Fruit fly (Drosophila melanogaster) whole organism, embryonic: ENCODE measurements around the gene Plzf.

Experiments
- ATbp ChIP-seq: fragments of 200-800 bp; sonication (Bioruptor generic); optimal IDR thresholded peaks from 2 replicates; lab custom pipeline; 2017; ENCODE audit warnings: missing biosample characterization, mild to moderate bottlenecking, missing genetic modification characterization, missing genetic modification reagents
- Bgb ChIP-seq: fragments of 200-800 bp; sonication (Bioruptor generic); IDR thresholded peaks from 2 replicates; pipeline ENCODE4 v1.3.6; 2022; ENCODE audit warnings: missing biosample characterization, missing genetic modification characterization; ENCODE audit not compliant: partially characterized antibody
- Blimp-1 ChIP-seq: fragments of 200-800 bp; sonication (Bioruptor generic); optimal IDR thresholded peaks from 3 replicates; lab custom pipeline; 2018; ENCODE audit warnings: missing biosample characterization, missing genetic modification characterization, mild to moderate bottlenecking, moderate library complexity, missing genetic modification reagents
- BtbVII ChIP-seq: fragments of 200-800 bp; sonication (Bioruptor generic); optimal IDR thresholded peaks from 3 replicates; lab custom pipeline; 2017; ENCODE audit warnings: missing biosample characterization, mild to moderate bottlenecking, missing genetic modification characterization
- C15 ChIP-seq: fragments of 200-800 bp; sonication (Bioruptor generic); IDR thresholded peaks from 3 replicates; pipeline ENCODE4 v1.3.6; 2022; ENCODE audit warnings: missing biosample characterization, missing genetic modification characterization
- CG10543 ChIP-seq: fragments of 200-800 bp; sonication (Bioruptor generic); optimal IDR thresholded peaks from 3 replicates; lab custom pipeline; 2017; ENCODE audit warnings: missing biosample characterization, mild to moderate bottlenecking, missing genetic modification characterization, moderate library complexity
- CG11560 ChIP-seq: fragments of 200-800 bp; sonication (Bioruptor generic); IDR thresholded peaks from 3 replicates; pipeline ENCODE4 v1.3.6; 2022; ENCODE audit warnings: missing biosample characterization, missing genetic modification characterization
- CG12236 ChIP-seq: fragments of 200-800 bp; sonication (Bioruptor generic); optimal IDR thresholded peaks from 2 replicates; lab custom pipeline; 2016; ENCODE audit warnings: missing biosample characterization, missing genetic modification characterization
- CG12391 ChIP-seq: fragments of 200-800 bp; sonication (Bioruptor generic); optimal IDR thresholded peaks from 3 replicates; lab custom pipeline; 2018; ENCODE audit warnings: missing biosample characterization, mild to moderate bottlenecking, missing genetic modification characterization, moderate library complexity
- CG13296 ChIP-seq: fragments of 200-800 bp; sonication (Bioruptor generic); optimal IDR thresholded peaks from 3 replicates; lab custom pipeline; 2018; ENCODE audit warnings: missing biosample characterization, mild to moderate bottlenecking, missing genetic modification characterization
- CG13624 ChIP-seq: fragments of 200-800 bp; sonication (Bioruptor generic); optimal IDR thresholded peaks from 2 replicates; lab custom pipeline; 2016; ENCODE audit warnings: missing biosample characterization, missing genetic modification characterization
- CG14050 ChIP-seq: fragments of 200-800 bp; sonication (Bioruptor generic); IDR thresholded peaks from 3 replicates; pipeline ENCODE4 v1.3.6; 2022; ENCODE audit warnings: missing biosample characterization, missing genetic modification characterization
- CG14667 ChIP-seq: fragments of 200-800 bp; sonication (Bioruptor generic); IDR thresholded peaks from 2 replicates; pipeline ENCODE4 v1.3.6; 2022; ENCODE audit warnings: missing biosample characterization, missing genetic modification characterization
- CG17912 ChIP-seq: fragments of 200-800 bp; sonication (Bioruptor generic); optimal IDR thresholded peaks from 2 replicates; lab custom pipeline; 2018; ENCODE audit warnings: missing biosample characterization, mild to moderate bottlenecking, missing genetic modification characterization
- CG18262 ChIP-seq: fragments of 200-800 bp; optimal IDR thresholded peaks from 3 replicates; lab custom pipeline; 2019; ENCODE audit warnings: missing biosample characterization, mild to moderate bottlenecking, missing genetic modification characterization, moderate library complexity
- CG2678 ChIP-seq: fragments of 200-800 bp; sonication (Bioruptor generic); optimal IDR thresholded peaks from 3 replicates; lab custom pipeline; 2019; ENCODE audit warnings: missing biosample characterization, mild to moderate bottlenecking, missing genetic modification characterization, moderate library complexity
- CG4424 ChIP-seq: fragments of 200-800 bp; sonication (Bioruptor generic); optimal IDR thresholded peaks from 3 replicates; lab custom pipeline; 2016; ENCODE audit warnings: missing biosample characterization, missing genetic modification characterization
- CG4854 ChIP-seq: fragments of 200-800 bp; sonication (Bioruptor generic); optimal IDR thresholded peaks from 2 replicates; lab custom pipeline; 2016; ENCODE audit warnings: missing biosample characterization, missing genetic modification characterization, inconsistent platforms
- CG6254 ChIP-seq: fragments of 200-800 bp; sonication (Bioruptor generic); optimal IDR thresholded peaks from 3 replicates; lab custom pipeline; 2017; ENCODE audit warnings: mild to moderate bottlenecking, missing biosample characterization, missing genetic modification reagents, missing genetic modification characterization
- CG6689 ChIP-seq: fragments of 200-800 bp; sonication (Bioruptor generic); IDR thresholded peaks from 2 replicates; pipeline ENCODE4 v1.3.6; 2022; ENCODE audit warnings: missing biosample characterization, missing genetic modification characterization
- CG7357 ChIP-seq: fragments of 200-800 bp; sonication (Bioruptor generic); IDR thresholded peaks from 3 replicates; pipeline ENCODE4 v1.3.6; 2022; ENCODE audit warnings: missing biosample characterization, missing genetic modification characterization
- CG7928 ChIP-seq: fragments of 200-800 bp; sonication (Bioruptor generic); optimal IDR thresholded peaks from 2 replicates; lab custom pipeline; 2017; ENCODE audit warnings: missing biosample characterization, mild to moderate bottlenecking, missing genetic modification characterization
- CG8924 ChIP-seq: fragments of 200-800 bp; optimal IDR thresholded peaks from 3 replicates; lab custom pipeline; 2019; ENCODE audit warnings: missing biosample characterization, mild to moderate bottlenecking, missing genetic modification characterization, moderate library complexity
- Dbx ChIP-seq: fragments of 200-800 bp; sonication (Bioruptor generic); IDR thresholded peaks from 3 replicates; pipeline ENCODE4 v1.3.6; 2022; ENCODE audit warnings: missing biosample characterization, missing genetic modification characterization
- ERR ChIP-seq: fragments of 200-800 bp; sonication (Bioruptor generic); optimal IDR thresholded peaks from 2 replicates; lab custom pipeline; 2016; ENCODE audit warnings: missing biosample characterization, missing genetic modification characterization
- Ets97D ChIP-seq: fragments of 200-800 bp; sonication (Bioruptor generic); optimal IDR thresholded peaks from 3 replicates; lab custom pipeline; 2016; ENCODE audit warnings: missing biosample characterization, missing genetic modification characterization
- Max ChIP-seq: fragments of 200-800 bp; sonication (Bioruptor generic); optimal IDR thresholded peaks from 2 replicates; lab custom pipeline; 2016; ENCODE audit warnings: missing biosample characterization, mild to moderate bottlenecking, missing genetic modification characterization
- Nf-YB ChIP-seq: fragments of 200-800 bp; sonication (Bioruptor generic); optimal IDR thresholded peaks from 3 replicates; lab custom pipeline; 2019; ENCODE audit warnings: missing biosample characterization, mild to moderate bottlenecking, missing genetic modification characterization, moderate library complexity
- Oli ChIP-seq: fragments of 200-800 bp; sonication (Bioruptor generic); optimal IDR thresholded peaks from 2 replicates; lab custom pipeline; 2018; ENCODE audit warnings: missing biosample characterization, mild to moderate bottlenecking, missing genetic modification characterization, moderate library complexity
- Ptx1 ChIP-seq: fragments of 200-800 bp; sonication (Bioruptor generic); IDR thresholded peaks from 2 replicates; pipeline ENCODE4 v1.3.6; 2022; ENCODE audit warnings: missing biosample characterization, missing genetic modification characterization
- Sox102F ChIP-seq: fragments of 200-800 bp; sonication (Bioruptor generic); optimal IDR thresholded peaks from 2 replicates; lab custom pipeline; 2018; ENCODE audit warnings: missing biosample characterization, mild to moderate bottlenecking, missing genetic modification characterization, moderate library complexity
- TFAM ChIP-seq: fragments of 200-800 bp; sonication (Bioruptor generic); optimal IDR thresholded peaks from 2 replicates; lab custom pipeline; 2017; ENCODE audit warnings: missing biosample characterization, missing genetic modification characterization, inconsistent platforms
- bbx ChIP-seq: fragments of 200-800 bp; sonication (Bioruptor generic); IDR thresholded peaks from 2 replicates; pipeline ENCODE4 v1.3.6; 2022; ENCODE audit warnings: missing biosample characterization, missing genetic modification characterization; ENCODE audit not compliant: partially characterized antibody
- chif ChIP-seq, 2 experiments: fragments of 200-800 bp; sonication (Bioruptor generic); optimal IDR thresholded peaks; 3 replicates each; lab custom pipeline; 2016; ENCODE audit warnings: missing biosample characterization in 2 of 2, missing genetic modification characterization in 2 of 2
- crp ChIP-seq, 2 experiments: fragments of 200-800 bp; sonication (Bioruptor generic); optimal IDR thresholded peaks; 2 replicates in 1 of 2; 3 replicates in 1 of 2; lab custom pipeline; 2017; ENCODE audit warnings: missing biosample characterization in 2 of 2, missing genetic modification characterization in 2 of 2, mild to moderate bottlenecking in 1 of 2, moderate library complexity in 1 of 2
- dan ChIP-seq: fragments of 200-800 bp; sonication (Bioruptor generic); IDR thresholded peaks from 2 replicates; pipeline ENCODE4 v1.3.6; 2022; ENCODE audit warnings: missing biosample characterization, missing genetic modification characterization
- ems ChIP-seq: fragments of 200-800 bp; sonication (Bioruptor generic); optimal IDR thresholded peaks from 3 replicates; lab custom pipeline; 2016; ENCODE audit warnings: missing biosample characterization, missing genetic modification characterization
- ham ChIP-seq: fragments of 200-800 bp; sonication (Bioruptor generic); IDR thresholded peaks from 2 replicates; pipeline ENCODE4 v1.3.6; 2022; ENCODE audit warnings: missing biosample characterization, missing genetic modification characterization
- inv ChIP-seq: fragments of 200-800 bp; sonication (Bioruptor generic); IDR thresholded peaks from 2 replicates; pipeline ENCODE4 v1.3.6; 2022; ENCODE audit warnings: missing biosample characterization, missing genetic modification characterization; ENCODE audit not compliant: partially characterized antibody
- lov ChIP-seq, 2 experiments: fragments of 200-800 bp in 1 of 2; fragments of >200 bp in 1 of 2; sonication (Bioruptor generic) in 1 of 2; IDR thresholded peaks in 1 of 2; optimal IDR thresholded peaks in 1 of 2; 2 replicates in 1 of 2; 3 replicates in 1 of 2; pipeline versions ENCODE4 v1.3.6 to Lab custom; 2017 to 2022; ENCODE audit warnings: missing biosample characterization in 1 of 2, missing genetic modification characterization in 1 of 2
- mirr ChIP-seq: fragments of 200-800 bp; sonication (Bioruptor generic); optimal IDR thresholded peaks from 3 replicates; lab custom pipeline; 2018; ENCODE audit warnings: missing biosample characterization, mild to moderate bottlenecking, missing genetic modification characterization
- mld ChIP-seq: fragments of 200-800 bp; sonication (Bioruptor generic); IDR thresholded peaks from 3 replicates; pipeline ENCODE4 v1.3.6; 2022; ENCODE audit warnings: missing biosample characterization, missing genetic modification characterization; ENCODE audit not compliant: partially characterized antibody
- p53 ChIP-seq: fragments of 200-800 bp; sonication (Bioruptor generic); optimal IDR thresholded peaks from 2 replicates; lab custom pipeline; 2016; ENCODE audit warnings: missing biosample characterization, missing genetic modification characterization
- pita ChIP-seq: fragments of 200-800 bp; sonication (Bioruptor generic); optimal IDR thresholded peaks from 2 replicates; lab custom pipeline; 2017; ENCODE audit warnings: missing biosample characterization, mild to moderate bottlenecking, missing genetic modification characterization
- pnt ChIP-seq: fragments of 200-800 bp; sonication (Bioruptor generic); optimal IDR thresholded peaks from 3 replicates; lab custom pipeline; 2016; ENCODE audit warnings: missing biosample characterization, missing genetic modification characterization
- sens ChIP-seq: fragments of 200-800 bp; sonication (Bioruptor generic); peaks from one replicate; lab custom pipeline; 2016; ENCODE audit warnings: missing biosample characterization, missing genetic modification characterization
- twi ChIP-seq: fragments of 200-800 bp; optimal IDR thresholded peaks from 2 replicates; lab custom pipeline; 2019; ENCODE audit warnings: missing biosample characterization, mild to moderate bottlenecking, missing genetic modification characterization, moderate library complexity
- zen2 ChIP-seq: fragments of 200-800 bp; sonication (Bioruptor generic); IDR thresholded peaks from 3 replicates; pipeline ENCODE4 v1.3.6; 2022; ENCODE audit warnings: missing biosample characterization, missing genetic modification characterization; ENCODE audit not compliant: partially characterized antibody

Gene Plzf

dm6 chr2L:12044613-12045350, 3.9 kb downstream of the Plzf start, which contains the start of gene CG6785 (continued):
- no peak for TF ChIP-seq ham
- peak in 1 of 2 experiments; percentile 50 for TF ChIP-seq crp (GFP tag; optimal IDR thresholded peaks at IDR 0.05; lab: Kevin White, UChicago)
- TF ChIP-seq CG8924 (tag; lab: Kevin White, UChicago): peak; percentile 85
- TF ChIP-seq ERR (GFP tag; lab: Kevin White, UChicago): peak; percentile 74
- TF ChIP-seq CG18262: peak; percentile 71
- peak; percentile 96 for TF ChIP-seq CG17912 (GFP tag; lab: Kevin White, UChicago)
- no peak for TF ChIP-seq CG11560 (tag; lab: Robert Waterston, UW)
- TF ChIP-seq Blimp-1 (GFP tag; lab: Kevin White, UChicago): peak; percentile 72
- peak; percentile 87 for TF ChIP-seq CG13296 (GFP tag; lab: Kevin White, UChicago)
- peak; percentile 69 for TF ChIP-seq CG14050 (GFP tag; lab: Robert Waterston, UW)
- TF ChIP-seq Bgb (GFP tag; lab: Robert Waterston, UW): 0 out of 2 replicates have a peak, but pooled peaks have one; percentile 5
- TF ChIP-seq Dbx: peak; percentile 70; the same call in 2 of the 3 replicates
- peak; percentile 94 for TF ChIP-seq CG12236 (GFP tag; lab: Kevin White, UChicago)
- TF ChIP-seq Ets97D: peak; percentile 65
- peak; percentile 30 for TF ChIP-seq CG7928 (GFP tag; lab: Kevin White, UChicago)
- peak; percentile 33 for TF ChIP-seq twi
- TF ChIP-seq CG7357: no peak
- TF ChIP-seq ATbp (GFP tag; lab: Kevin White, UChicago): peak; percentile 98
- TF ChIP-seq TFAM (GFP tag; lab: Kevin White, UChicago): no peak
- TF ChIP-seq pita (GFP tag; lab: Kevin White, UChicago): no peak
- peak; percentile 20; the same call in 1 of the 2 replicates for TF ChIP-seq CG6689 (GFP tag; lab: Robert Waterston, UW)
- TF ChIP-seq CG6254 (GFP tag; lab: Kevin White, UChicago): peak; percentile 82
- TF ChIP-seq CG14667 (GFP tag; lab: Robert Waterston, UW): no peak
- peak; percentile 73 for TF ChIP-seq ems (GFP tag; lab: Kevin White, UChicago)
- peak; percentile 83 for TF ChIP-seq CG4854
- TF ChIP-seq BtbVII (GFP tag; lab: Kevin White, UChicago): peak; percentile 88
- TF ChIP-seq bbx: no peak
- TF ChIP-seq pnt: peak; percentile 74
- peak; percentile 80 for TF ChIP-seq Sox102F (GFP tag; lab: Kevin White, UChicago)
- TF ChIP-seq lov (optimal IDR thresholded peaks at IDR 0.05; lab: Kevin White, UChicago): no peak
- TF ChIP-seq lov (GFP tag; IDR thresholded peaks at IDR 0.05; lab: Robert Waterston, UW): no peak
- TF ChIP-seq Ptx1 (GFP tag; lab: Robert Waterston, UW): no peak
- TF ChIP-seq CG13624 (GFP tag; lab: Kevin White, UChicago): peak; percentile 94
- no peak for TF ChIP-seq mld (GFP tag; lab: Robert Waterston, UW)
- TF ChIP-seq CG4424: peak; percentile 67
- peak; percentile 72 for TF ChIP-seq CG12391 (tag; lab: Kevin White, UChicago)
- TF ChIP-seq p53: peak; percentile 85
- peak; percentile 99 for TF ChIP-seq sens (GFP tag; lab: Kevin White, UChicago)
- TF ChIP-seq zen2 (GFP tag; lab: Robert Waterston, UW): no peak
- peak; percentile 80 for TF ChIP-seq Nf-YB (GFP tag; lab: Kevin White, UChicago)
- peak; percentile 81 for TF ChIP-seq mirr (GFP tag; lab: Kevin White, UChicago)
- TF ChIP-seq Oli (tag; lab: Kevin White, UChicago): peak; percentile 65
- peak; percentile 86 for TF ChIP-seq CG2678 (tag; lab: Kevin White, UChicago)
- TF ChIP-seq inv: no peak
- peak; percentile 56 for TF ChIP-seq Max (GFP tag; lab: Kevin White, UChicago)
- peak; percentile 77 to 88 for TF ChIP-seq chif (GFP tag; optimal IDR thresholded peaks at IDR 0.05; lab: Kevin White, UChicago)
- peak; percentile 93 for TF ChIP-seq CG10543 (GFP tag; lab: Kevin White, UChicago)
- no peak for TF ChIP-seq dan (GFP tag; lab: Robert Waterston, UW)
- TF ChIP-seq C15 (GFP tag; lab: Robert Waterston, UW): no peak
